Fruit fly (Drosophila melanogaster): Measurements from ENCODE around the gene MED14.
A peak's percentile ranks its signal among the peaks of the same experiment; 100 is the strongest.

The MED14 gene

dm6 chr3L:627370-627769 is 34.3 kb downstream of the MED14 start:
- TF ChIP-seq Abd-B (GFP tag; optimal IDR thresholded peaks at IDR 0.05) (no peak), brk (GFP tag; optimal IDR thresholded peaks at IDR 0.05) (no peak), OdsH (GFP tag; optimal IDR thresholded peaks at IDR 0.05) (no peak), Hr83 (GFP tag; optimal IDR thresholded peaks at IDR 0.05; ENCODE audit: poor library complexity, severe bottlenecking) (no peak), HLH106 (tag; optimal IDR thresholded peaks at IDR 0.05) (no peak), tai (GFP tag; optimal IDR thresholded peaks at IDR 0.05) (no peak), foxo (GFP tag; optimal IDR thresholded peaks at IDR 0.05) (no peak), usp (GFP tag; optimal IDR thresholded peaks at IDR 0.05) (no peak), dsf (GFP tag; optimal IDR thresholded peaks at IDR 0.05; ENCODE audit: borderline replicate concordance) (no peak), Mio (GFP tag; optimal IDR thresholded peaks at IDR 0.05) (no peak), rgr (GFP tag; optimal IDR thresholded peaks at IDR 0.05) (no peak), dmrt93B (GFP tag; optimal IDR thresholded peaks at IDR 0.05) (no peak), ey (GFP tag; optimal IDR thresholded peaks at IDR 0.05) (no peak), woc (GFP tag; optimal IDR thresholded peaks at IDR 0.05) (no peak), psq (GFP tag; optimal IDR thresholded peaks at IDR 0.05) (no peak), sage (GFP tag; optimal IDR thresholded peaks at IDR 0.05) (no peak), Sp1 (GFP tag; optimal IDR thresholded peaks at IDR 0.05) (no peak), Rel (GFP tag; optimal IDR thresholded peaks at IDR 0.05) (no peak), Rel (tag; optimal IDR thresholded peaks at IDR 0.05) (no peak), Jra (GFP tag; optimal IDR thresholded peaks at IDR 0.05) (no peak)

- TF ChIP-seq jim (GFP tag; optimal IDR thresholded peaks at IDR 0.05) (no peak), Vsx2 (GFP tag; optimal IDR thresholded peaks at IDR 0.05; ENCODE audit: partially characterized antibody) (no peak), rgr (GFP tag; optimal IDR thresholded peaks at IDR 0.05) (peak; percentile 31), Rel (GFP tag; optimal IDR thresholded peaks at IDR 0.05) (peak; percentile 61), Rel (tag; optimal IDR thresholded peaks at IDR 0.05) (peak; percentile 94), br (GFP tag; optimal IDR thresholded peaks at IDR 0.05) (no peak), dl (GFP tag; optimal IDR thresholded peaks at IDR 0.05; ENCODE audit: insufficient read depth in 1 of 2, partially characterized antibody in 2 of 2) (peak in 1 of 2 experiments; percentile 40), GATAd (GFP tag; optimal IDR thresholded peaks at IDR 0.05) (no peak), N (GFP tag; optimal IDR thresholded peaks at IDR 0.05) (peak; percentile 85), CrebA (GFP tag; optimal IDR thresholded peaks at IDR 0.05; ENCODE audit: borderline replicate concordance) (peak; percentile 81), lola (GFP tag; optimal IDR thresholded peaks at IDR 0.05) (no peak), brk (GFP tag; optimal IDR thresholded peaks at IDR 0.05) (peak; percentile 62), Mio (GFP tag; optimal IDR thresholded peaks at IDR 0.05) (no peak), woc (GFP tag; optimal IDR thresholded peaks at IDR 0.05) (peak; percentile 41), Myc (optimal IDR thresholded peaks at IDR 0.05) (no peak), psq (GFP tag; optimal IDR thresholded peaks at IDR 0.05) (peak; percentile 67), dsf (GFP tag; optimal IDR thresholded peaks at IDR 0.05; ENCODE audit: borderline replicate concordance) (no peak), dmrt93B (GFP tag; optimal IDR thresholded peaks at IDR 0.05) (peak; percentile 6), Sp1 (GFP tag; optimal IDR thresholded peaks at IDR 0.05) (peak; percentile 31), ey (GFP tag; optimal IDR thresholded peaks at IDR 0.05) (no peak), tai (GFP tag; optimal IDR thresholded peaks at IDR 0.05) (no peak), Hnf4 (GFP tag; optimal IDR thresholded peaks at IDR 0.05) (peak; percentile 48), foxo (GFP tag; optimal IDR thresholded peaks at IDR 0.05) (peak in 1 of 2 experiments; percentile 17), Dfd (GFP tag; optimal IDR thresholded peaks at IDR 0.05) (no peak), Hr83 (GFP tag; optimal IDR thresholded peaks at IDR 0.05; ENCODE audit: poor library complexity, severe bottlenecking) (peak; percentile 78), HLH106 (tag; optimal IDR thresholded peaks at IDR 0.05) (peak; percentile 28), CG32264 (GFP tag; optimal IDR thresholded peaks at IDR 0.05) (no peak), h (GFP tag; optimal IDR thresholded peaks at IDR 0.05) (peak; percentile 37), pan (optimal IDR thresholded peaks at IDR 0.05) (no peak), CG9705 (GFP tag; optimal IDR thresholded peaks at IDR 0.05) (no peak), Jra (GFP tag; optimal IDR thresholded peaks at IDR 0.05) (no peak), sage (GFP tag; optimal IDR thresholded peaks at IDR 0.05) (no peak), OdsH (GFP tag; optimal IDR thresholded peaks at IDR 0.05) (peak; percentile 43), Hr78 (GFP tag; optimal IDR thresholded peaks at IDR 0.05) (no peak), sv (GFP tag; optimal IDR thresholded peaks at IDR 0.05) (peak; percentile 6), Abd-B (GFP tag; optimal IDR thresholded peaks at IDR 0.05) (no peak), fru (GFP tag; optimal IDR thresholded peaks at IDR 0.05) (peak; percentile 57), usp (GFP tag; optimal IDR thresholded peaks at IDR 0.05) (no peak), Dif (GFP tag; optimal IDR thresholded peaks at IDR 0.05; ENCODE audit: partially characterized antibody) (peak; percentile 19)
Measured at dm6 chr3L:627819-628601, 35.0 kb downstream of the MED14 start.
